Fruit fly (Drosophila melanogaster) whole organism, embryonic: ENCODE measurements around the gene CG10948.

Experiments used
- Bdp1 ChIP-seq: fragments of 200-800 bp; sonication (Bioruptor generic); optimal IDR thresholded peaks from 3 replicates; lab custom pipeline; 2016; ENCODE audit warnings: missing biosample characterization, missing genetic modification characterization
- Bteb2 ChIP-seq: fragments of 200-800 bp; sonication (Bioruptor generic); optimal IDR thresholded peaks from 2 replicates; lab custom pipeline; 2016; ENCODE audit warnings: missing biosample characterization, missing genetic modification characterization
- CG10321 ChIP-seq: fragments of 200-800 bp; sonication (Bioruptor generic); IDR thresholded peaks from 2 replicates; pipeline ENCODE4 v1.3.6; 2022; ENCODE audit warnings: missing biosample characterization, missing genetic modification characterization
- CG10462 ChIP-seq: fragments of 200-800 bp; sonication (Bioruptor generic); optimal IDR thresholded peaks from 2 replicates; lab custom pipeline; 2016; ENCODE audit warnings: missing biosample characterization, missing genetic modification characterization
- CG11504 ChIP-seq: fragments of 200-800 bp; sonication (Bioruptor generic); optimal IDR thresholded peaks from 3 replicates; lab custom pipeline; 2019; ENCODE audit warnings: missing biosample characterization, mild to moderate bottlenecking, missing genetic modification characterization, moderate library complexity
- CG12391 ChIP-seq: fragments of 200-800 bp; sonication (Bioruptor generic); optimal IDR thresholded peaks from 3 replicates; lab custom pipeline; 2018; ENCODE audit warnings: missing biosample characterization, mild to moderate bottlenecking, missing genetic modification characterization, moderate library complexity
- CG14441 ChIP-seq: fragments of 200-800 bp; sonication (Bioruptor generic); IDR thresholded peaks from 2 replicates; pipeline ENCODE4 v1.3.6; 2022; ENCODE audit warnings: missing biosample characterization, missing genetic modification characterization
- CG15011 ChIP-seq: fragments of 200-800 bp; sonication (Bioruptor generic); optimal IDR thresholded peaks from 3 replicates; lab custom pipeline; 2018; ENCODE audit warnings: missing biosample characterization, mild to moderate bottlenecking, missing genetic modification characterization
- CG1602 ChIP-seq: fragments of 200-800 bp; sonication (Bioruptor generic); optimal IDR thresholded peaks from 3 replicates; lab custom pipeline; 2016; ENCODE audit warnings: missing biosample characterization, missing genetic modification characterization
- CG17829 ChIP-seq: fragments of 200-800 bp; optimal IDR thresholded peaks from 2 replicates; lab custom pipeline; 2019; ENCODE audit warnings: missing biosample characterization, mild to moderate bottlenecking, missing genetic modification characterization, moderate library complexity
- CG31224 ChIP-seq: fragments of 200-800 bp; sonication (Bioruptor generic); IDR thresholded peaks from 2 replicates; pipeline ENCODE4 v1.3.6; 2022; ENCODE audit warnings: missing biosample characterization, missing genetic modification characterization
- CG32532 ChIP-seq: fragments of 200-800 bp; sonication (Bioruptor generic); IDR thresholded peaks from 2 replicates; pipeline ENCODE4 v1.3.6; 2022; ENCODE audit warnings: missing biosample characterization, missing genetic modification characterization
- CG34224 ChIP-seq: fragments of 200-800 bp; sonication (Bioruptor generic); IDR thresholded peaks from 3 replicates; pipeline ENCODE4 v1.3.6; 2022; ENCODE audit warnings: missing biosample characterization, missing genetic modification characterization; ENCODE audit not compliant: partially characterized antibody
- CG34376 ChIP-seq: fragments of 200-800 bp; sonication (Bioruptor generic); optimal IDR thresholded peaks from 2 replicates; lab custom pipeline; 2018; ENCODE audit warnings: missing biosample characterization, mild to moderate bottlenecking, missing genetic modification characterization
- CG34422 ChIP-seq: fragments of 200-800 bp; sonication (Bioruptor generic); IDR thresholded peaks from 3 replicates; pipeline ENCODE4 v1.3.6; 2022; ENCODE audit warnings: missing biosample characterization, missing genetic modification characterization
- CG6654 ChIP-seq: fragments of 200-800 bp; sonication (Bioruptor generic); optimal IDR thresholded peaks from 2 replicates; lab custom pipeline; 2017; ENCODE audit warnings: missing biosample characterization, mild to moderate bottlenecking, missing genetic modification characterization
- CG7271 ChIP-seq: fragments of 200-800 bp; sonication (Bioruptor generic); optimal IDR thresholded peaks from 2 replicates; lab custom pipeline; 2018; ENCODE audit warnings: missing biosample characterization, mild to moderate bottlenecking, missing genetic modification characterization, moderate library complexity
- CG7372 ChIP-seq: fragments of 200-800 bp; sonication (Bioruptor generic); IDR thresholded peaks from 2 replicates; pipeline ENCODE4 v1.3.6; 2022; ENCODE audit warnings: missing biosample characterization, missing genetic modification characterization
- CG7556 ChIP-seq: fragments of 200-800 bp; sonication (Bioruptor generic); optimal IDR thresholded peaks from 2 replicates; lab custom pipeline; 2017; ENCODE audit warnings: missing biosample characterization, mild to moderate bottlenecking, missing genetic modification characterization
- CG7839 ChIP-seq: fragments of 200-800 bp; sonication (Bioruptor generic); optimal IDR thresholded peaks from 3 replicates; lab custom pipeline; 2018; ENCODE audit warnings: missing biosample characterization, mild to moderate bottlenecking, missing genetic modification characterization, moderate library complexity
- CG8924 ChIP-seq: fragments of 200-800 bp; optimal IDR thresholded peaks from 3 replicates; lab custom pipeline; 2019; ENCODE audit warnings: missing biosample characterization, mild to moderate bottlenecking, missing genetic modification characterization, moderate library complexity
- CG8944 ChIP-seq: fragments of 200-800 bp; sonication (Bioruptor generic); optimal IDR thresholded peaks from 3 replicates; lab custom pipeline; 2016; ENCODE audit warnings: missing biosample characterization, missing genetic modification characterization
- D19A ChIP-seq: fragments of 200-800 bp; optimal IDR thresholded peaks from 3 replicates; lab custom pipeline; 2019; ENCODE audit warnings: missing biosample characterization, mild to moderate bottlenecking, missing genetic modification characterization, moderate library complexity
- ERR ChIP-seq: fragments of 200-800 bp; sonication (Bioruptor generic); optimal IDR thresholded peaks from 2 replicates; lab custom pipeline; 2016; ENCODE audit warnings: missing biosample characterization, missing genetic modification characterization
- HLH3B ChIP-seq: fragments of 200-800 bp; sonication (Bioruptor generic); IDR thresholded peaks from 2 replicates; pipeline ENCODE4 v1.3.6; 2022; ENCODE audit warnings: missing biosample characterization, missing genetic modification characterization
- Hand ChIP-seq: fragments of 200-800 bp; sonication (Bioruptor generic); optimal IDR thresholded peaks from 2 replicates; lab custom pipeline; 2017; ENCODE audit warnings: mild to moderate bottlenecking, missing biosample characterization, missing genetic modification reagents, missing genetic modification characterization
- Med ChIP-seq: fragments of 200-800 bp; sonication (Bioruptor generic); peaks from one replicate; lab custom pipeline; 2016; ENCODE audit warnings: missing biosample characterization, missing genetic modification characterization, mild to moderate bottlenecking, inconsistent platforms, moderate library complexity
- Mes4 ChIP-seq: fragments of 200-800 bp; sonication (Bioruptor generic); optimal IDR thresholded peaks from 2 replicates; lab custom pipeline; 2016; ENCODE audit warnings: missing biosample characterization, missing genetic modification characterization
- Nf-YC ChIP-seq: fragments of 200-800 bp; optimal IDR thresholded peaks from 3 replicates; lab custom pipeline; 2019; ENCODE audit warnings: missing biosample characterization, mild to moderate bottlenecking, missing genetic modification characterization, moderate library complexity
- Pdp1 ChIP-seq, 2 experiments: fragments of 200-800 bp; sonication (Bioruptor generic); optimal IDR thresholded peaks; 3 replicates each; lab custom pipeline; 2016; ENCODE audit warnings: missing biosample characterization in 2 of 2, missing genetic modification characterization in 2 of 2, mild to moderate bottlenecking in 1 of 2, moderate library complexity in 1 of 2
- Sry-δ ChIP-seq: fragments of 200-800 bp; sonication (Bioruptor generic); optimal IDR thresholded peaks from 2 replicates; lab custom pipeline; 2016; ENCODE audit warnings: missing biosample characterization, missing genetic modification characterization
- Ssrp ChIP-seq: fragments of 200-800 bp; sonication (Bioruptor generic); optimal IDR thresholded peaks from 2 replicates; lab custom pipeline; 2018; ENCODE audit warnings: missing biosample characterization, mild to moderate bottlenecking, missing genetic modification characterization, moderate library complexity
- Taf1 ChIP-seq: fragments of 200-800 bp; sonication (Bioruptor generic); IDR thresholded peaks from 2 replicates; pipeline ENCODE4 v1.3.6; 2022; ENCODE audit warnings: missing biosample characterization, missing genetic modification characterization
- abd-A ChIP-seq: fragments of 200-800 bp; sonication (Bioruptor generic); optimal IDR thresholded peaks from 3 replicates; lab custom pipeline; 2019; ENCODE audit warnings: missing biosample characterization, mild to moderate bottlenecking, missing genetic modification characterization, moderate library complexity
- amos ChIP-seq: fragments of 200-800 bp; sonication (Bioruptor generic); IDR thresholded peaks from 2 replicates; pipeline ENCODE4 v1.3.6; 2022; ENCODE audit warnings: missing biosample characterization, missing genetic modification characterization; ENCODE audit not compliant: partially characterized antibody
- chinmo ChIP-seq: fragments of 200-800 bp; sonication (Bioruptor generic); IDR thresholded peaks from 4 replicates; pipeline ENCODE4 v1.3.6; 2022; ENCODE audit warnings: missing biosample characterization, missing genetic modification characterization; ENCODE audit not compliant: partially characterized antibody
- crc ChIP-seq: fragments of 200-800 bp; sonication (Bioruptor generic); optimal IDR thresholded peaks from 2 replicates; lab custom pipeline; 2016; ENCODE audit warnings: missing biosample characterization, missing genetic modification characterization
- cwo ChIP-seq: fragments of 200-800 bp; sonication (Bioruptor generic); optimal IDR thresholded peaks from 3 replicates; lab custom pipeline; 2017; ENCODE audit warnings: missing biosample characterization, missing genetic modification characterization, mild to moderate bottlenecking, moderate library complexity, missing genetic modification reagents
- danr ChIP-seq: fragments of 200-800 bp; sonication (Bioruptor generic); IDR thresholded peaks from 2 replicates; pipeline ENCODE4 v1.3.6; 2022; ENCODE audit warnings: missing biosample characterization, missing genetic modification characterization
- en ChIP-seq: fragments of 200-800 bp; sonication (Bioruptor generic); optimal IDR thresholded peaks from 2 replicates; lab custom pipeline; 2016; ENCODE audit warnings: missing biosample characterization, missing genetic modification characterization
- eve ChIP-seq, 2 experiments: fragments of >200 bp; optimal IDR thresholded peaks; 2 replicates each; lab custom pipeline; 2017; ENCODE audit warnings: missing biosample characterization in 2 of 2, missing genetic modification characterization in 2 of 2
- gcm2 ChIP-seq: fragments of 200-800 bp; sonication (Bioruptor generic); optimal IDR thresholded peaks from 2 replicates; lab custom pipeline; 2016; ENCODE audit warnings: missing biosample characterization, missing genetic modification characterization
- gro ChIP-seq: fragments of 200-800 bp; sonication (Bioruptor generic); optimal IDR thresholded peaks from 2 replicates; lab custom pipeline; 2016; ENCODE audit warnings: missing biosample characterization, missing genetic modification characterization
- ham ChIP-seq: fragments of 200-800 bp; sonication (Bioruptor generic); IDR thresholded peaks from 2 replicates; pipeline ENCODE4 v1.3.6; 2022; ENCODE audit warnings: missing biosample characterization, missing genetic modification characterization
- ind ChIP-seq: fragments of 200-800 bp; sonication (Bioruptor generic); optimal IDR thresholded peaks from 3 replicates; lab custom pipeline; 2016; ENCODE audit warnings: missing biosample characterization, missing genetic modification characterization
- lilli ChIP-seq: fragments of 200-800 bp; sonication (Bioruptor generic); optimal IDR thresholded peaks from 3 replicates; lab custom pipeline; 2016; ENCODE audit warnings: missing biosample characterization, missing genetic modification characterization
- sens ChIP-seq: fragments of 200-800 bp; sonication (Bioruptor generic); peaks from one replicate; lab custom pipeline; 2016; ENCODE audit warnings: missing biosample characterization, missing genetic modification characterization
- unpg ChIP-seq: fragments of 200-800 bp; sonication (Bioruptor generic); optimal IDR thresholded peaks from 3 replicates; lab custom pipeline; 2018; ENCODE audit warnings: missing biosample characterization, mild to moderate bottlenecking, missing genetic modification characterization, moderate library complexity
- wek ChIP-seq: fragments of 200-800 bp; sonication (Bioruptor generic); optimal IDR thresholded peaks from 3 replicates; lab custom pipeline; 2018; ENCODE audit warnings: missing biosample characterization, mild to moderate bottlenecking, missing genetic modification characterization, moderate library complexity

The CG10948 gene

dm6 chr3L:12831290-12831952 lies 18.5 kb downstream of the CG10948 start:
- TF ChIP-seq CG14441 (GFP tag; lab: Robert Waterston, UW) (peak; percentile 61), CG1602 (peak; percentile 34), Taf1 (GFP tag; lab: Robert Waterston, UW) (peak; percentile 32; the same call in 1 of the 2 replicates), CG15011 (GFP tag; lab: Kevin White, UChicago) (peak; percentile 30), HLH3B (GFP tag; lab: Robert Waterston, UW) (0 out of 2 replicates have a peak, but pooled peaks have one; percentile 16), CG11504 (tag; lab: Kevin White, UChicago) (peak; percentile 53), crc (GFP tag; lab: Kevin White, UChicago) (peak; percentile 26), abd-A (no peak), CG7372 (0 out of 2 replicates have a peak, but pooled peaks have one; percentile 42), CG8944 (GFP tag; lab: Kevin White, UChicago) (peak; percentile 31), ham (GFP tag; lab: Robert Waterston, UW) (0 out of 2 replicates have a peak, but pooled peaks have one; percentile 26), ind (peak; percentile 43), eve (GFP tag; optimal IDR thresholded peaks at IDR 0.05; lab: Kevin White, UChicago) (peak in 1 of 2 experiments; percentile 68), chinmo (no peak), sens (GFP tag; lab: Kevin White, UChicago) (peak; percentile 81), Med (GFP tag; lab: Kevin White, UChicago) (peak; percentile 72), CG34376 (no peak), CG7271 (tag; lab: Kevin White, UChicago) (no peak), Bteb2 (GFP tag; lab: Kevin White, UChicago) (peak; percentile 60), Mes4 (GFP tag; lab: Kevin White, UChicago) (peak; percentile 14), gcm2 (peak; percentile 12), Ssrp (tag; lab: Kevin White, UChicago) (peak; percentile 43), wek (GFP tag; lab: Kevin White, UChicago) (no peak), D19A (tag; lab: Kevin White, UChicago) (peak; percentile 71), lilli (peak; percentile 71), Pdp1 (GFP tag; optimal IDR thresholded peaks at IDR 0.05; lab: Kevin White, UChicago) (peak in 1 of 2 experiments; percentile 27), amos (no peak), Sry-δ (GFP tag; lab: Kevin White, UChicago) (no peak), CG6654 (GFP tag; lab: Kevin White, UChicago) (peak; percentile 34), Bdp1 (GFP tag; lab: Kevin White, UChicago) (no peak), CG7839 (tag; lab: Kevin White, UChicago) (peak; percentile 69), CG31224 (peak; percentile 22; the same call in 1 of the 2 replicates), CG32532 (peak; percentile 61; the same call in 1 of the 2 replicates), cwo (GFP tag; lab: Kevin White, UChicago) (peak; percentile 39), CG34422 (0 out of 3 replicates have a peak, but pooled peaks have one; percentile 21), CG10462 (GFP tag; lab: Kevin White, UChicago) (no peak), CG10321 (GFP tag; lab: Robert Waterston, UW) (no peak), danr (GFP tag; lab: Robert Waterston, UW) (no peak), en (GFP tag; lab: Kevin White, UChicago) (peak; percentile 50), Hand (GFP tag; lab: Kevin White, UChicago) (peak; percentile 36), CG12391 (tag; lab: Kevin White, UChicago) (peak; percentile 61), CG17829 (tag; lab: Kevin White, UChicago) (peak; percentile 43), ERR (peak; percentile 58), CG8924 (tag; lab: Kevin White, UChicago) (peak; percentile 32), CG34224 (GFP tag; lab: Robert Waterston, UW) (no peak), gro (GFP tag; lab: Kevin White, UChicago) (peak; percentile 41), CG7556 (peak; percentile 60), Nf-YC (tag; lab: Kevin White, UChicago) (no peak), unpg (GFP tag; lab: Kevin White, UChicago) (peak; percentile 68)
